Worm (Caenorhabditis elegans): ENCODE data around the gene sms-2.

sms-2 gene

DNA sequence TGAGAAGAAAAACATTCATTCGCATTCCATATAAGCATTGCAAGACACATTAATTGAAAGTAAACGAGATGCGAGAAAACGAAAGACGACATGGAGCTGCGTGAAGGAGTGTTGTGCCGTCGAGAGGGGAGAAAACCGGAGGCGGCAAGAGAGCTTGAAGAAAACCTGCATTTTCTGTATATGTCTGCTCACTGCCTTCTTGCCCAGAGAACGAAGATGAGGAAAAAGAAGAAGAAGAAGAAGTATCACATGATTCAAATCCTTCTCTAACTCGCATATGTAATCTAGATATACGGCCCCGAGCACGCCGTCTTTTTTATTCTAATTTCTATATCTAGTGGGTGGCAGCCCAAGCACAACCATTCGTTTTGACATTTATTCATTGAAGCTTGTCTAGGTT, 38.3 kb downstream of the sms-2 start (continued):
- TF ChIP-seq isw-1 (GFP tag; IDR thresholded peaks at IDR 0.05) (0 out of 2 replicates have a peak, but pooled peaks have one; percentile 14), lin-35 (GFP tag; optimal IDR thresholded peaks at IDR 0.05) (peak in 1 of 2 experiments; percentile 2), pqm-1 (tag; optimal IDR thresholded peaks at IDR 0.05) (no peak), swsn-7 (tag; optimal IDR thresholded peaks at IDR 0.05) (peak; percentile 45)

DNA sequence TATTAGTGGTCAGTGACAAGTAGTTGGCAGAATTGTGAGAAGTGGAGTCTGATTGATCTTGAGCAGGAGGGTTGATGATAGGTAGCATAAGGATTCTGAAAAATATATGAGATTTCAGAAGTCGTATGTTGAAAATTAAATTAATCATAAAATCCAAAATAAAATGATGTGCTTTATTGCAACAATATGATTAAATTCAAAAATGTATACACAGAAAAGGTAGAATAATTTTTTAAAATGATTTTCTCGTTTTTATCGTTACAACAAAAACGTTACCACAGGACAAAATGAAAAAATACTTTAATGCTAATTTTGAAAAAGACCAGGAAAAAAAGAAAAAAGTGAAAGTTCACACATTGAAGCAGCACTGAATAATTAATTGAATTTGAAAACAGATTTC, 46.2 kb downstream of the sms-2 start, which contains the start of gene ZC13.10:
TSS of gene ZC13.10 (minus strand) at position 101 of the 400 bp plus-strand sequence.
- TF ChIP-seq ces-1 (GFP tag; optimal IDR thresholded peaks at IDR 0.05): no peak
- no peak for TF ChIP-seq nhr-11 (tag; optimal IDR thresholded peaks at IDR 0.05)
- TF ChIP-seq efl-3 (GFP tag; optimal IDR thresholded peaks at IDR 0.05): no peak
- TF ChIP-seq nhr-12 (tag; optimal IDR thresholded peaks at IDR 0.05): no peak
- TF ChIP-seq ceh-88 (GFP tag; IDR thresholded peaks at IDR 0.05): no peak
- TF ChIP-seq F16B12.6 (tag; optimal IDR thresholded peaks at IDR 0.05): no peak
- no peak for TF ChIP-seq fkh-4 (tag; optimal IDR thresholded peaks at IDR 0.05; ENCODE audit: borderline replicate concordance)
- TF ChIP-seq pax-3 (tag; optimal IDR thresholded peaks at IDR 0.05): no peak
- TF ChIP-seq nhr-28 (tag; optimal IDR thresholded peaks at IDR 0.05): no peak
- TF ChIP-seq unc-98 (GFP tag; IDR thresholded peaks at IDR 0.05): no peak
- no peak for TF ChIP-seq unc-86 (tag; optimal IDR thresholded peaks at IDR 0.05)
- no peak for TF ChIP-seq nhr-77 (tag; optimal IDR thresholded peaks at IDR 0.05)

DNA sequence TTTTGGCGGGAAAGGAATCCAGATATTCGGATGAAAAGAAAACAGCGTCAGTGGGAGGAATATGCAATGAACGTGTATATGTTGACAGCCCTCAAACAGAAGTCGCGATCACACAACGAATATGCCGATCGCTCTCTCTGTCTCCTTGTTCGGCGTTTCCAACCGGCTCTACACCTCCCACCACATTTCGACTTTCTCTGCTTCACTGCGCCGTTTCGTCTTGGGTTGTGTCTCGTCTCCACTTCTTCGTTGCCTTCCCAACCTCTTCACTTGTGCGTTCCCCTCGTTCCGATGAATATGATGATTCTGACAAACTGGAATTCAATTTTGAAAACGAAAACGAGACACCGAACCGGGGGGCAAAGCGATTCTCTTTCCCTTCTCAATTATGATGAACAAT, 50.7 kb downstream of the sms-2 start, which contains the start of gene mab-7:
TSS of gene mab-7 (minus strand) at position 101 of the 400 bp plus-strand sequence.
- TF ChIP-seq nhr-77 (tag; optimal IDR thresholded peaks at IDR 0.05): no peak
- no peak for TF ChIP-seq xbp-1 (tag; optimal IDR thresholded peaks at IDR 0.05)
- no peak for TF ChIP-seq dpl-1 (GFP tag; optimal IDR thresholded peaks at IDR 0.05)
- no peak for TF ChIP-seq lsy-2 (tag; optimal IDR thresholded peaks at IDR 0.05)
